Worm (Caenorhabditis elegans) whole organism, early embryonic: ENCODE results near the gene K02A2.1.

Source experiments
- aly-1 ChIP-seq: sonication (generic microtip); optimal IDR thresholded peaks from 2 replicates; lab custom pipeline; 2016; ENCODE audit warnings: missing genetic modification characterization, missing compliant biosample characterization
- ama-1 ChIP-seq: fragments of 150-350 bp; optimal IDR thresholded peaks from 2 replicates; lab custom pipeline; 2014
- hmbx-1 ChIP-seq: sonication (generic microtip); optimal IDR thresholded peaks from 2 replicates; lab custom pipeline; 2016; ENCODE audit warnings: mild to moderate bottlenecking, missing genetic modification characterization, missing compliant biosample characterization
- pes-1 ChIP-seq: fragments of 200-800 bp; sonication (Bioruptor generic); IDR thresholded peaks from 2 replicates; pipeline ENCODE4 v1.3.6; 2022; ENCODE audit warnings: missing genetic modification reagents, missing genetic modification characterization, missing compliant biosample characterization

DNA sequence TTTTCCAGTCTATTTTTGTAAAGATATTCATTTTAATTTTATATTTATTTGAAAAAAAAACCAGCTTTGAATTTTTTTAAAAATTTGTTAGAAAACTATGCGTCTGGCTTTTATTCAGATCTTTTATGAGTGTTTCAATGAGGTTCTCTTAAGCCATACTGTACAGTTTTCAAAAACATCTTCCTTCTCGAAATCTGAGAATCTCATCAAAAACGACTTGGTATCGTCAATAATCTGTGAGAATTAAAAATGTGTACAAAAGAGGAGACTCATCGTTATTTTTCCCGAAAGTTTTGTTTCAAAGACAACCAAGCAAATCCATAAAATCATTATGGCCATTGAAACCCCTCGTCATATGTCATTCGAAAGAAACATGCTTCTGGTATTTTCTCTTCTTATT is 24.1 kb downstream of the K02A2.1 start, which contains the start of gene D1022.2:
- TF ChIP-seq pes-1 (GFP tag; lab: Robert Waterston, UW) (no peak), aly-1 (tag; lab: Kevin White, UChicago) (no peak), ama-1 (lab: Kevin White, UChicago) (no peak), hmbx-1 (no peak)
